Worm (Caenorhabditis elegans) whole organism, late embryonic: ENCODE measurements around the gene bus-8A.
A peak's percentile ranks its signal among the peaks of the same experiment; 100 is the strongest.

ENCODE experiments used
- C08G9.2 ChIP-seq: sonication (generic microtip); optimal IDR thresholded peaks from 2 replicates; lab custom pipeline; 2016; ENCODE audit warnings: mild to moderate bottlenecking, missing genetic modification characterization, moderate library complexity, missing compliant biosample characterization
- C38D4.7 ChIP-seq: fragments of 200-800 bp; sonication (Bioruptor generic); optimal IDR thresholded peaks from 2 replicates; lab custom pipeline; 2018; ENCODE audit warnings: mild to moderate bottlenecking, missing genetic modification characterization, moderate library complexity, missing compliant biosample characterization
- K02D7.2 ChIP-seq: sonication (generic microtip); optimal IDR thresholded peaks from 2 replicates; lab custom pipeline; 2017; ENCODE audit warnings: mild to moderate bottlenecking, missing genetic modification characterization, missing compliant biosample characterization
- K09A11.1 ChIP-seq: sonication (generic microtip); optimal IDR thresholded peaks from 2 replicates; lab custom pipeline; 2017; ENCODE audit warnings: antibody characterized with exemption, mild to moderate bottlenecking, missing genetic modification characterization, missing compliant biosample characterization; ENCODE audit not compliant: insufficient read depth
- Y22D7AL.16 ChIP-seq: sonication (generic microtip); optimal IDR thresholded peaks from 2 replicates; lab custom pipeline; 2016; ENCODE audit warnings: missing genetic modification characterization, missing compliant biosample characterization
- ceh-14 ChIP-seq: sonication (generic microtip); optimal IDR thresholded peaks from 2 replicates; lab custom pipeline; 2016; ENCODE audit warnings: missing genotype, missing genetic modification characterization, missing compliant biosample characterization
- ceh-18 ChIP-seq: sonication (generic microtip); optimal IDR thresholded peaks from 2 replicates; lab custom pipeline; 2016; ENCODE audit warnings: missing genetic modification characterization, missing compliant biosample characterization
- ceh-19 ChIP-seq: fragments of 200-800 bp; sonication (Bioruptor generic); optimal IDR thresholded peaks from 2 replicates; lab custom pipeline; 2018; ENCODE audit warnings: mild to moderate bottlenecking, missing genetic modification characterization, missing compliant biosample characterization
- ceh-2 ChIP-seq: sonication (generic microtip); optimal IDR thresholded peaks from 2 replicates; lab custom pipeline; 2016; ENCODE audit warnings: missing genotype, missing genetic modification characterization, missing compliant biosample characterization
- ceh-22 ChIP-seq: sonication (generic microtip); optimal IDR thresholded peaks from 2 replicates; lab custom pipeline; 2017; ENCODE audit warnings: missing biosample characterization, missing genetic modification characterization
- ceh-24 ChIP-seq: sonication (generic microtip); optimal IDR thresholded peaks from 2 replicates; lab custom pipeline; 2016; ENCODE audit warnings: mild to moderate bottlenecking, missing genetic modification characterization, missing compliant biosample characterization
- ceh-30 ChIP-seq: fragments of 150-350 bp; optimal IDR thresholded peaks from 2 replicates; lab custom pipeline; 2014; ENCODE audit warnings: missing biosample characterization, missing genetic modification characterization
- ceh-34 ChIP-seq: sonication (generic microtip); optimal IDR thresholded peaks from 2 replicates; lab custom pipeline; 2016; ENCODE audit warnings: mild to moderate bottlenecking, missing genetic modification characterization, missing compliant biosample characterization
- ceh-45 ChIP-seq: fragments of 200-800 bp; sonication (Bioruptor generic); IDR thresholded peaks from 2 replicates; pipeline ENCODE4 v1.3.6; 2022; ENCODE audit warnings: missing genetic modification reagents, missing genetic modification characterization, missing compliant biosample characterization
- ceh-6 ChIP-seq: fragments of 200-800 bp; sonication (Bioruptor generic); optimal IDR thresholded peaks from 2 replicates; lab custom pipeline; 2018; ENCODE audit warnings: mild to moderate bottlenecking, missing genetic modification characterization, missing compliant biosample characterization
- ceh-9 ChIP-seq: sonication (generic microtip); optimal IDR thresholded peaks from 2 replicates; lab custom pipeline; 2016; ENCODE audit warnings: mild to moderate bottlenecking, missing genetic modification characterization, inconsistent platforms, missing compliant biosample characterization
- che-1 ChIP-seq: sonication (generic microtip); optimal IDR thresholded peaks from 2 replicates; lab custom pipeline; 2016; ENCODE audit warnings: mild to moderate bottlenecking, missing genetic modification characterization, missing compliant biosample characterization
- dmd-4 ChIP-seq: sonication (generic microtip); optimal IDR thresholded peaks from 2 replicates; lab custom pipeline; 2016; ENCODE audit warnings: borderline replicate concordance, missing genetic modification characterization, missing compliant biosample characterization
- elt-2 ChIP-seq: sonication (generic microtip); optimal IDR thresholded peaks from 2 replicates; lab custom pipeline; 2016; ENCODE audit warnings: missing genetic modification reagents, missing genetic modification characterization, missing compliant biosample characterization
- elt-4 ChIP-seq: sonication (generic microtip); optimal IDR thresholded peaks from 2 replicates; lab custom pipeline; 2016; ENCODE audit warnings: missing genetic modification characterization, missing compliant biosample characterization
- ets-4 ChIP-seq: sonication (generic microtip); optimal IDR thresholded peaks from 2 replicates; lab custom pipeline; 2016; ENCODE audit warnings: missing genetic modification characterization, missing compliant biosample characterization
- eyg-1 ChIP-seq: sonication (generic microtip); optimal IDR thresholded peaks from 2 replicates; lab custom pipeline; 2016; ENCODE audit warnings: missing genotype, missing genetic modification characterization, missing compliant biosample characterization
- fax-1 ChIP-seq: sonication (generic microtip); optimal IDR thresholded peaks from 2 replicates; lab custom pipeline; 2016; ENCODE audit warnings: missing genotype, missing genetic modification characterization, missing compliant biosample characterization
- fkh-10 ChIP-seq: fragments of 150-350 bp; optimal IDR thresholded peaks from 2 replicates; lab custom pipeline; 2014; ENCODE audit warnings: missing biosample characterization, missing genetic modification reagents, missing genetic modification characterization
- fkh-6 ChIP-seq: sonication (generic microtip); optimal IDR thresholded peaks from 2 replicates; lab custom pipeline; 2016; ENCODE audit warnings: missing genetic modification characterization, missing compliant biosample characterization
- gmeb-2 ChIP-seq: sonication (generic microtip); optimal IDR thresholded peaks from 2 replicates; lab custom pipeline; 2016; ENCODE audit warnings: missing genetic modification characterization, inconsistent platforms, missing compliant biosample characterization
- hlh-13 ChIP-seq: fragments of 200-800 bp; sonication (Bioruptor generic); optimal IDR thresholded peaks from 2 replicates; lab custom pipeline; 2018; ENCODE audit warnings: mild to moderate bottlenecking, missing genetic modification characterization, missing compliant biosample characterization
- hlh-15 ChIP-seq: sonication (generic microtip); optimal IDR thresholded peaks from 2 replicates; lab custom pipeline; 2016; ENCODE audit warnings: missing genetic modification characterization, missing compliant biosample characterization
- hlh-30 ChIP-seq: sonication (generic microtip); optimal IDR thresholded peaks from 2 replicates; lab custom pipeline; 2017; ENCODE audit warnings: antibody characterized with exemption, missing genetic modification characterization, missing compliant biosample characterization; ENCODE audit not compliant: insufficient read depth
- hlh-6 ChIP-seq: sonication (generic microtip); optimal IDR thresholded peaks from 2 replicates; lab custom pipeline; 2016; ENCODE audit warnings: missing genotype, missing genetic modification characterization, missing compliant biosample characterization
- hlh-8 ChIP-seq: sonication (generic microtip); optimal IDR thresholded peaks from 2 replicates; lab custom pipeline; 2016; ENCODE audit warnings: missing genotype, missing genetic modification characterization, missing compliant biosample characterization
- lim-6 ChIP-seq: sonication (generic microtip); optimal IDR thresholded peaks from 2 replicates; lab custom pipeline; 2016; ENCODE audit warnings: missing genetic modification characterization, missing compliant biosample characterization
- lin-11 ChIP-seq: fragments of 200-800 bp; sonication (Bioruptor generic); optimal IDR thresholded peaks from 2 replicates; lab custom pipeline; 2018; ENCODE audit warnings: mild to moderate bottlenecking, missing genetic modification characterization, missing compliant biosample characterization
- nfya-1 ChIP-seq: sonication (generic microtip); optimal IDR thresholded peaks from 2 replicates; lab custom pipeline; 2017; ENCODE audit warnings: missing genetic modification characterization, mild to moderate bottlenecking, missing compliant biosample characterization, antibody characterized with exemption, moderate library complexity
- npax-4 ChIP-seq: sonication (generic microtip); optimal IDR thresholded peaks from 2 replicates; lab custom pipeline; 2016; ENCODE audit warnings: missing genetic modification characterization, missing compliant biosample characterization
- pag-3 ChIP-seq: sonication (generic microtip); optimal IDR thresholded peaks from 2 replicates; lab custom pipeline; 2016; ENCODE audit warnings: missing compliant biosample characterization, missing genetic modification characterization, borderline replicate concordance
- pax-1 ChIP-seq: fragments of 150-350 bp; optimal IDR thresholded peaks from 2 replicates; lab custom pipeline; 2014; ENCODE audit warnings: missing biosample characterization, missing genetic modification characterization
- pha-2 ChIP-seq: sonication (generic microtip); optimal IDR thresholded peaks from 2 replicates; lab custom pipeline; 2017; ENCODE audit warnings: mild to moderate bottlenecking, missing genetic modification characterization, missing compliant biosample characterization
- pha-4 ChIP-seq: fragments of 150-350 bp; optimal IDR thresholded peaks from 2 replicates; lab custom pipeline; 2018; ENCODE audit warnings: missing biosample characterization, missing genetic modification reagents, missing genetic modification characterization
- pqm-1 ChIP-seq: sonication (generic microtip); optimal IDR thresholded peaks from 2 replicates; lab custom pipeline; 2016; ENCODE audit warnings: missing genetic modification characterization, missing compliant biosample characterization
- pros-1 ChIP-seq: fragments of 150-350 bp; optimal IDR thresholded peaks from 2 replicates; lab custom pipeline; 2014; ENCODE audit warnings: missing biosample characterization, missing genetic modification reagents, missing genetic modification characterization
- ref-2 ChIP-seq: sonication (generic microtip); optimal IDR thresholded peaks from 2 replicates; lab custom pipeline; 2016; ENCODE audit warnings: missing genetic modification characterization, missing compliant biosample characterization
- rnt-1 ChIP-seq: sonication (generic microtip); optimal IDR thresholded peaks from 2 replicates; lab custom pipeline; 2016; ENCODE audit warnings: missing genetic modification characterization, missing compliant biosample characterization
- sdc-2 ChIP-seq: sonication (generic microtip); optimal IDR thresholded peaks from 2 replicates; lab custom pipeline; 2016; ENCODE audit warnings: missing genotype, missing genetic modification characterization, missing compliant biosample characterization
- sox-2 ChIP-seq: fragments of 200-800 bp; sonication (Bioruptor generic); IDR thresholded peaks from 2 replicates; pipeline ENCODE4 v1.3.6; 2022; ENCODE audit warnings: missing genetic modification reagents, missing genetic modification characterization, missing compliant biosample characterization
- sox-4 ChIP-seq: sonication (generic microtip); optimal IDR thresholded peaks from 2 replicates; lab custom pipeline; 2017; ENCODE audit warnings: mild to moderate bottlenecking, missing genetic modification characterization, inconsistent platforms, missing compliant biosample characterization
- syd-9 ChIP-seq: sonication (generic microtip); optimal IDR thresholded peaks from 2 replicates; lab custom pipeline; 2016; ENCODE audit warnings: mild to moderate bottlenecking, missing genetic modification characterization, moderate library complexity, missing compliant biosample characterization
- tbx-7 ChIP-seq: sonication (generic microtip); optimal IDR thresholded peaks from 2 replicates; lab custom pipeline; 2016; ENCODE audit warnings: missing genotype, missing genetic modification characterization, missing compliant biosample characterization
- ttx-3 ChIP-seq: sonication (generic microtip); optimal IDR thresholded peaks from 2 replicates; lab custom pipeline; 2016; ENCODE audit warnings: missing genetic modification reagents, missing genetic modification characterization, missing compliant biosample characterization
- unc-42 ChIP-seq: sonication (generic microtip); optimal IDR thresholded peaks from 2 replicates; lab custom pipeline; 2016; ENCODE audit warnings: missing genotype, missing genetic modification characterization, missing compliant biosample characterization
- unc-55 ChIP-seq: sonication (generic microtip); optimal IDR thresholded peaks from 2 replicates; lab custom pipeline; 2017; ENCODE audit warnings: missing biosample characterization, missing genetic modification reagents, missing genetic modification characterization
- unc-86 ChIP-seq: sonication (generic microtip); optimal IDR thresholded peaks from 2 replicates; lab custom pipeline; 2016; ENCODE audit warnings: missing genetic modification characterization, missing compliant biosample characterization
- ztf-16 ChIP-seq: sonication (generic microtip); optimal IDR thresholded peaks from 2 replicates; lab custom pipeline; 2017; ENCODE audit warnings: missing genetic modification characterization, missing compliant biosample characterization

bus-8A gene

ce11 chrX:5479876-5480580 is 12.7 kb upstream of the bus-8A start:
- TF ChIP-seq pha-2 (tag; lab: Kevin White, UChicago) = peak; percentile 55
- no peak for TF ChIP-seq C08G9.2
- TF ChIP-seq ref-2 (tag; lab: Kevin White, UChicago) = peak; percentile 58
- TF ChIP-seq gmeb-2 (tag; lab: Kevin White, UChicago) = no peak
- no peak for TF ChIP-seq pros-1 (tag; lab: Kevin White, UChicago)
- no peak for TF ChIP-seq unc-86 (tag; lab: Kevin White, UChicago)
- TF ChIP-seq pax-1 (tag; lab: Kevin White, UChicago) = no peak
- TF ChIP-seq ceh-18 (tag; lab: Kevin White, UChicago) = no peak
- no peak for TF ChIP-seq syd-9 (tag; lab: Kevin White, UChicago)
- no peak for TF ChIP-seq hlh-13 (GFP tag; lab: Kevin White, UChicago)
- TF ChIP-seq ceh-30 (tag; lab: Kevin White, UChicago) = no peak
- TF ChIP-seq hlh-6 = no peak
- peak; percentile 60 for TF ChIP-seq ceh-34 (tag; lab: Kevin White, UChicago)
- TF ChIP-seq sdc-2 (tag; lab: Kevin White, UChicago) = peak; percentile 51
- peak; percentile 5 for TF ChIP-seq hlh-30 (tag; lab: Kevin White, UChicago)
- TF ChIP-seq unc-55 = no peak
- no peak for TF ChIP-seq eyg-1 (tag; lab: Kevin White, UChicago)
- no peak for TF ChIP-seq ceh-45 (GFP tag; lab: Robert Waterston, UW)
- TF ChIP-seq nfya-1 (tag; lab: Kevin White, UChicago) = peak; percentile 52
- TF ChIP-seq ceh-22 (tag; lab: Kevin White, UChicago) = no peak
- TF ChIP-seq C38D4.7 (GFP tag; lab: Kevin White, UChicago) = no peak
- TF ChIP-seq sox-4 (tag; lab: Kevin White, UChicago) = no peak
- TF ChIP-seq lim-6 (tag; lab: Kevin White, UChicago) = no peak
- no peak for TF ChIP-seq Y22D7AL.16 (tag; lab: Kevin White, UChicago)
- no peak for TF ChIP-seq ztf-16 (tag; lab: Kevin White, UChicago)
- TF ChIP-seq pag-3 (tag; lab: Kevin White, UChicago) = no peak
- no peak for TF ChIP-seq fax-1 (tag; lab: Kevin White, UChicago)
- no peak for TF ChIP-seq lin-11 (tag; lab: Kevin White, UChicago)
- TF ChIP-seq ceh-24 (tag; lab: Kevin White, UChicago) = no peak
- TF ChIP-seq elt-2 (tag; lab: Kevin White, UChicago) = peak; percentile 38
- TF ChIP-seq hlh-15 (tag; lab: Kevin White, UChicago) = no peak
- no peak for TF ChIP-seq rnt-1 (tag; lab: Kevin White, UChicago)
- TF ChIP-seq fkh-10 (GFP tag; lab: Kevin White, UChicago) = no peak
- TF ChIP-seq elt-4 (tag; lab: Kevin White, UChicago) = no peak
- TF ChIP-seq sox-2 (GFP tag; lab: Robert Waterston, UW) = no peak
- peak; percentile 44 for TF ChIP-seq ceh-19 (GFP tag; lab: Kevin White, UChicago)
- no peak for TF ChIP-seq K02D7.2 (tag; lab: Kevin White, UChicago)
- TF ChIP-seq ceh-6 = no peak
- TF ChIP-seq ceh-14 = no peak
- no peak for TF ChIP-seq tbx-7
- TF ChIP-seq pqm-1 (tag; lab: Kevin White, UChicago) = peak; percentile 64
- TF ChIP-seq fkh-6 (tag; lab: Kevin White, UChicago) = peak; percentile 16
- TF ChIP-seq npax-4 = no peak
- TF ChIP-seq pha-4 = no peak
- no peak for TF ChIP-seq che-1 (tag; lab: Kevin White, UChicago)
- TF ChIP-seq K09A11.1 = no peak
- TF ChIP-seq ceh-9 (tag; lab: Kevin White, UChicago) = no peak
- TF ChIP-seq ceh-2 (tag; lab: Kevin White, UChicago) = peak; percentile 43
- TF ChIP-seq ets-4 = no peak
- TF ChIP-seq hlh-8 (tag; lab: Kevin White, UChicago) = no peak
- no peak for TF ChIP-seq unc-42 (tag; lab: Kevin White, UChicago)
- no peak for TF ChIP-seq ttx-3 (tag; lab: Kevin White, UChicago)
- peak; percentile 44 for TF ChIP-seq dmd-4 (tag; lab: Kevin White, UChicago)
